Worm (Caenorhabditis elegans) whole organism, L4/young adult: ENCODE measurements around the gene nhr-242.

Experiments used
- W03F9.2 ChIP-seq: fragments of 150-350 bp; optimal IDR thresholded peaks from 2 replicates; lab custom pipeline; 2014; ENCODE audit warnings: missing biosample characterization, missing genetic modification characterization
- him-1 ChIP-seq: sonication (generic microtip); optimal IDR thresholded peaks from 2 replicates; lab custom pipeline; 2016; ENCODE audit warnings: missing genotype, missing genetic modification reagents, missing genetic modification characterization, missing compliant biosample characterization

DNA sequence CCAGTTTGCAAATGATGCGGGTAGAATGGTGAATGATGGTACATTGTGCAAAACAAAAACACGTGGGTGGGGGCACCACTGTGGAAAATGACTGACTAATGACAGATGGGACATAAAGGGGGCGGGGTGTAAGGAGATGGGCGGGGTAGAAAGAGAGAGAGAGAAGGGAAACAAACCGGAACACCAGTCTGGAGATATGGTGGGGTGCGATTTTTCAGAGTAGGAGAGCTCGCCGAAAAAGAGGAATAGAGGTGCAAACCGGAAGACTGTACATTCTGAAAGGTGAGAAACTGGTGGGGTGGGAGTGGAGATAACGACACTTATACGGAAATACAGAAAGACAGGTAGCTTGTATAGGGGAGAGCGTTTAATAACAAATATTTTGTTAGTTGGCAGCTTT, 46.8 kb upstream of the nhr-242 start, which contains the start of gene ngn-1:
- no peak for TF ChIP-seq him-1 (tag; lab: Kevin White, UChicago)
- TF ChIP-seq W03F9.2 (tag; lab: Kevin White, UChicago) = no peak
